Worm (Caenorhabditis elegans) whole organism, young adult: ENCODE results near the gene M176.4.

ENCODE experiments used
- B0019.2 ChIP-seq: fragments of 200-800 bp; sonication (Bioruptor generic); conservative IDR thresholded peaks from 2 replicates; pipeline ENCODE4 v1.3.6; 2022; ENCODE audit warnings: missing genetic modification reagents, missing genetic modification characterization, missing compliant biosample characterization
- B0261.1 ChIP-seq: sonication (generic microtip); optimal IDR thresholded peaks from 2 replicates; lab custom pipeline; 2016; ENCODE audit warnings: mild to moderate bottlenecking, missing genetic modification characterization, moderate library complexity, missing compliant biosample characterization
- C06A6.2 ChIP-seq: fragments of 200-800 bp; sonication (Bioruptor generic); conservative IDR thresholded peaks from 2 replicates; pipeline ENCODE4 v1.3.6; 2022; ENCODE audit warnings: missing genetic modification characterization, missing compliant biosample characterization
- F23B12.7 ChIP-seq: sonication (generic microtip); optimal IDR thresholded peaks from 2 replicates; lab custom pipeline; 2017; ENCODE audit warnings: missing genetic modification characterization, mild to moderate bottlenecking, missing compliant biosample characterization, antibody characterized with exemption, moderate library complexity; ENCODE audit not compliant: insufficient read depth
- F55B11.4 ChIP-seq: sonication (generic microtip); optimal IDR thresholded peaks from 2 replicates; lab custom pipeline; 2016; ENCODE audit warnings: missing compliant biosample characterization, missing genetic modification characterization, borderline replicate concordance; ENCODE audit not compliant: insufficient read depth
- F57A8.1 ChIP-seq: fragments of 200-800 bp; sonication (Bioruptor generic); optimal IDR thresholded peaks from 2 replicates; lab custom pipeline; 2018; ENCODE audit warnings: mild to moderate bottlenecking, missing genetic modification characterization, moderate library complexity, missing compliant biosample characterization
- K11D2.4 ChIP-seq: fragments of 200-800 bp; sonication (Bioruptor generic); IDR thresholded peaks from 2 replicates; pipeline ENCODE4 v1.3.6; 2022; ENCODE audit warnings: missing genetic modification reagents, missing genetic modification characterization, missing compliant biosample characterization
- Y67H2A.10 ChIP-seq: fragments of 200-800 bp; sonication (Bioruptor generic); conservative IDR thresholded peaks from 2 replicates; pipeline ENCODE4 v1.3.6; 2022; ENCODE audit warnings: missing genetic modification reagents, missing genetic modification characterization, missing compliant biosample characterization
- akir-1 ChIP-seq: fragments of 200-800 bp; sonication (Bioruptor generic); optimal IDR thresholded peaks from 2 replicates; lab custom pipeline; 2018; ENCODE audit warnings: mild to moderate bottlenecking, missing genetic modification characterization, moderate library complexity, missing compliant biosample characterization
- ccch-3 ChIP-seq: fragments of 200-800 bp; sonication (Bioruptor generic); optimal IDR thresholded peaks from 2 replicates; lab custom pipeline; 2018; ENCODE audit warnings: mild to moderate bottlenecking, missing genetic modification characterization, missing compliant biosample characterization
- ceh-79 ChIP-seq: sonication (generic microtip); optimal IDR thresholded peaks from 2 replicates; lab custom pipeline; 2017; ENCODE audit warnings: mild to moderate bottlenecking, missing genetic modification characterization, missing compliant biosample characterization
- die-1 ChIP-seq: sonication (generic microtip); optimal IDR thresholded peaks from 2 replicates; lab custom pipeline; 2016; ENCODE audit warnings: missing genotype, mild to moderate bottlenecking, missing genetic modification characterization, missing compliant biosample characterization
- dpff-1 ChIP-seq: sonication (generic microtip); optimal IDR thresholded peaks from 2 replicates; lab custom pipeline; 2017; ENCODE audit warnings: mild to moderate bottlenecking, missing genetic modification characterization, missing compliant biosample characterization
- dpl-1 ChIP-seq: fragments of 150-350 bp; optimal IDR thresholded peaks from 2 replicates; lab custom pipeline; 2014; ENCODE audit warnings: missing biosample characterization, missing genetic modification reagents, missing genetic modification characterization
- egl-18 ChIP-seq: fragments of 200-800 bp; sonication (Bioruptor generic); IDR thresholded peaks from 2 replicates; pipeline ENCODE4 v1.3.6; 2022; ENCODE audit warnings: missing genetic modification reagents, missing genetic modification characterization, missing compliant biosample characterization
- egrh-3 ChIP-seq: fragments of 200-800 bp; sonication (Bioruptor generic); IDR thresholded peaks from 2 replicates; pipeline ENCODE4 v1.3.6; 2022; ENCODE audit warnings: missing genetic modification reagents, missing genetic modification characterization, missing compliant biosample characterization
- ekl-4 ChIP-seq: fragments of 200-800 bp; sonication (Bioruptor generic); IDR thresholded peaks from 2 replicates; pipeline ENCODE4 v1.3.6; 2022; ENCODE audit warnings: missing genetic modification reagents, missing genetic modification characterization, missing compliant biosample characterization
- hmg-20 ChIP-seq: fragments of 200-800 bp; sonication (Bioruptor generic); IDR thresholded peaks from 2 replicates; pipeline ENCODE4 v1.3.6; 2022; ENCODE audit warnings: missing genetic modification reagents, missing genetic modification characterization, missing compliant biosample characterization
- hrde-1 ChIP-seq: sonication (generic microtip); optimal IDR thresholded peaks from 2 replicates; lab custom pipeline; 2016; ENCODE audit warnings: missing genetic modification characterization, mild to moderate bottlenecking, missing compliant biosample characterization, moderate library complexity, missing genotype, missing genetic modification reagents, borderline replicate concordance
- lin-26 ChIP-seq: fragments of 200-800 bp; sonication (Bioruptor generic); IDR thresholded peaks from 2 replicates; pipeline ENCODE4 v1.3.6; 2022; ENCODE audit warnings: missing genetic modification reagents, missing genetic modification characterization, missing compliant biosample characterization
- lin-40 ChIP-seq: sonication (generic microtip); optimal IDR thresholded peaks from 2 replicates; lab custom pipeline; 2016; ENCODE audit warnings: missing genetic modification characterization, mild to moderate bottlenecking, missing compliant biosample characterization, missing genotype, missing genetic modification reagents
- lin-54 ChIP-seq: fragments of 200-800 bp; sonication (Bioruptor generic); optimal IDR thresholded peaks from 2 replicates; lab custom pipeline; 2018; ENCODE audit warnings: mild to moderate bottlenecking, missing genetic modification characterization, missing compliant biosample characterization
- madf-3 ChIP-seq: fragments of 200-800 bp; sonication (Bioruptor generic); IDR thresholded peaks from 2 replicates; pipeline ENCODE4 v1.3.6; 2022; ENCODE audit warnings: missing genetic modification reagents, missing genetic modification characterization, missing compliant biosample characterization
- madf-8 ChIP-seq: fragments of 200-800 bp; sonication (Bioruptor generic); conservative IDR thresholded peaks from 2 replicates; pipeline ENCODE4 v1.3.6; 2022; ENCODE audit warnings: missing genetic modification reagents, missing genetic modification characterization, missing compliant biosample characterization
- mxl-1 ChIP-seq: sonication (generic microtip); optimal IDR thresholded peaks from 2 replicates; lab custom pipeline; 2016; ENCODE audit warnings: missing genetic modification characterization, missing compliant biosample characterization
- nfya-2 ChIP-seq: fragments of 200-800 bp; sonication (Bioruptor generic); IDR thresholded peaks from 2 replicates; pipeline ENCODE4 v1.3.6; 2022; ENCODE audit warnings: missing genetic modification reagents, missing genetic modification characterization, missing compliant biosample characterization
- nfyb-1 ChIP-seq: fragments of 200-800 bp; sonication (Bioruptor generic); IDR thresholded peaks from 2 replicates; pipeline ENCODE4 v1.3.6; 2022; ENCODE audit warnings: missing genetic modification reagents, missing genetic modification characterization, missing compliant biosample characterization
- nhr-120 ChIP-seq: fragments of 200-800 bp; sonication (Bioruptor generic); IDR thresholded peaks from 2 replicates; pipeline ENCODE4 v1.3.6; 2022; ENCODE audit warnings: missing genetic modification characterization, missing compliant biosample characterization
- nhr-80 ChIP-seq: sonication (generic microtip); optimal IDR thresholded peaks from 2 replicates; lab custom pipeline; 2016; ENCODE audit warnings: missing genetic modification characterization, missing compliant biosample characterization
- nhr-90 ChIP-seq: sonication (generic microtip); optimal IDR thresholded peaks from 2 replicates; lab custom pipeline; 2016; ENCODE audit warnings: missing genotype, mild to moderate bottlenecking, missing genetic modification characterization, missing compliant biosample characterization
- rcor-1 ChIP-seq: fragments of 200-800 bp; sonication (Bioruptor generic); IDR thresholded peaks from 2 replicates; pipeline ENCODE4 v1.3.6; 2022; ENCODE audit warnings: missing genetic modification reagents, missing genetic modification characterization, missing compliant biosample characterization
- rec-8 ChIP-seq, 2 experiments: sonication (generic microtip); optimal IDR thresholded peaks; 2 replicates each; lab custom pipeline; 2016; ENCODE audit warnings: mild to moderate bottlenecking in 2 of 2, missing genetic modification characterization in 2 of 2, missing genetic modification reagents in 2 of 2, missing genotype in 2 of 2, missing biosample characterization in 1 of 2, missing compliant biosample characterization in 1 of 2, moderate library complexity in 1 of 2
- sea-2 ChIP-seq: fragments of 200-800 bp; sonication (Bioruptor generic); IDR thresholded peaks from 2 replicates; pipeline ENCODE4 v1.3.6; 2022; ENCODE audit warnings: missing genetic modification characterization, missing compliant biosample characterization
- snpc-1.1 ChIP-seq: sonication (generic microtip); optimal IDR thresholded peaks from 2 replicates; lab custom pipeline; 2017; ENCODE audit warnings: missing genetic modification characterization, mild to moderate bottlenecking, missing compliant biosample characterization, antibody characterized with exemption, moderate library complexity, missing genotype, missing genetic modification reagents; ENCODE audit not compliant: insufficient read depth
- somi-1 ChIP-seq: fragments of 200-800 bp; sonication (Bioruptor generic); optimal IDR thresholded peaks from 2 replicates; lab custom pipeline; 2018; ENCODE audit warnings: mild to moderate bottlenecking, missing genetic modification characterization, missing compliant biosample characterization
- xnd-1 ChIP-seq: sonication (generic microtip); optimal IDR thresholded peaks from 2 replicates; lab custom pipeline; 2016; ENCODE audit warnings: missing genotype, missing genetic modification reagents, missing genetic modification characterization, missing compliant biosample characterization
- ztf-26 ChIP-seq: sonication (generic microtip); optimal IDR thresholded peaks from 2 replicates; lab custom pipeline; 2017; ENCODE audit warnings: missing genetic modification characterization, missing compliant biosample characterization

Gene M176.4

DNA sequence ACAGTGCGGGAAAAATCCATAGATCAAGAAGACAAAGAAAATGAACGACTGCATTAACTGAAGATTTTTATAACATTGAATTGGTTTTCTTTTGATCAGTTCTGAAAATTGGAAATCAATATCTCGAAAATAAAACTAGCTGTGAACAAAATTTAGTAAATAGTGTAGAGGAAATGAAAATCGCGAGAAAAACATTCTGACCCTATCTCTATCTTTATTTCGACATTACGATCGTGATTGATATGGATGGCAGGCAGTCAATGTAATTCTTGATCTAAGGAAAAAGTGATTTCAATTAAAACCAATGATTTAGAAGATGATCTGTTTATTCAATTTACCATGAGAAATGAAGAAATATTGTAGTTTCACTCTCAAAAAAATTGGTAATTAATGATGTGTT, 17.8 kb downstream of the M176.4 start, which contains the start of gene kin-16:
Gene kin-16, minus strand, starts transcription at position 101 of the 400 bp plus-strand sequence.
- TF ChIP-seq F55B11.4 (tag; lab: Kevin White, UChicago) (no peak), rcor-1 (GFP tag; lab: Robert Waterston, UW) (no peak), akir-1 (GFP tag; lab: Kevin White, UChicago) (no peak), xnd-1 (tag; lab: Kevin White, UChicago) (no peak), F23B12.7 (tag; lab: Kevin White, UChicago) (no peak), nhr-80 (tag; lab: Kevin White, UChicago) (no peak), madf-3 (GFP tag; lab: Robert Waterston, UW) (no peak), snpc-1.1 (tag; lab: Kevin White, UChicago) (no peak), die-1 (tag; lab: Kevin White, UChicago) (no peak), dpl-1 (GFP tag; lab: Kevin White, UChicago) (no peak), ztf-26 (tag; lab: Kevin White, UChicago) (no peak), lin-40 (tag; lab: Kevin White, UChicago) (no peak), rec-8 (tag; optimal IDR thresholded peaks at IDR 0.05; lab: Kevin White, UChicago) (no peak), B0261.1 (no peak), lin-26 (GFP tag; lab: Robert Waterston, UW) (no peak), ccch-3 (GFP tag; lab: Kevin White, UChicago) (no peak), ceh-79 (tag; lab: Kevin White, UChicago) (no peak), egrh-3 (GFP tag; lab: Robert Waterston, UW) (no peak)
- TF ChIP-seq, all 124 proteins: peak for 0

DNA sequence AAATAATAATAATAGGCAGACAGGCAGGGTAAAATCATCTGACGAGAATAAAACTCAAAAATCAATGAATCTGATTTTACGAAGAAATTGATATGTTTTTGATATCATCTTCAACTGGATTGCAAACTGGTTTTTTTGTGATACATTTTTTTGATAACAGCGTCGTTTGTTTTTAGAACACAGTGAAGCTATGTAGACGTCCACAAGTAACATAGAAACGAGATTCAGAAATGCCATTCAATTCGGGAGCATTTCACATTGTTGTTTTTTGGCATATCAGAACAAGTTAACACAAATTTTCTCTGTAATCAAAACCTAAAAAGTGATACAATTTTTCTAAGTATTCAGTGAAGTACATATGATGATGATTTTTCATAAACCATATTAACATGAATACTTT, 20.1 kb downstream of the M176.4 start, which contains the start of gene chil-13:
Gene chil-13, minus strand, starts transcription at position 101 of the 400 bp plus-strand sequence.
- TF ChIP-seq ztf-26 (tag; lab: Kevin White, UChicago) (no peak), B0261.1 (no peak), somi-1 (GFP tag; lab: Kevin White, UChicago) (no peak), F57A8.1 (GFP tag; lab: Kevin White, UChicago) (no peak), mxl-1 (tag; lab: Kevin White, UChicago) (no peak), egl-18 (GFP tag; lab: Robert Waterston, UW) (no peak), madf-8 (no peak), madf-3 (GFP tag; lab: Robert Waterston, UW) (no peak), C06A6.2 (no peak), sea-2 (no peak), nhr-90 (no peak), Y67H2A.10 (no peak), ekl-4 (no peak)

DNA sequence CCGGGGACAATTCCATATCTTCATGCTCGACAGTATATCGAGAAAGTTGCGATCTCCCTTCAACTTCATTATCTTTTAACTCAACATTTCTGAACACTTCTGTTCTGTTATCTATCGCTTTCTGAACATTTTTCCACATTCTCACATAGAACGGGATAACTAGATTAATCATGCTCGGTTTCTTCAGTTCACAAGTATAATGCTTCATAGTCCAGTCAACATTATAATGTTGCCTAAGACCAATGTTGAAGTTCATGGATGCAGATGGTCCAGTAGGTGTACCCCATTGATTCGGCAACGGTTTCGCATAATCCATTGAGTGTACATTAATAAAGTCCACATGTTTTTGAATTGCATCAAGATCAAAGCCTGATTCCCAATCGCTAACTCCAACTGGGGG, 20.7 kb downstream of the M176.4 start:
- TF ChIP-seq nfya-2 (no peak), B0019.2 (no peak), nhr-120 (GFP tag; lab: Robert Waterston, UW) (no peak), nfyb-1 (GFP tag; lab: Robert Waterston, UW) (no peak), hmg-20 (GFP tag; lab: Robert Waterston, UW) (no peak), K11D2.4 (GFP tag; lab: Robert Waterston, UW) (no peak), B0261.1 (no peak), lin-54 (GFP tag; lab: Kevin White, UChicago) (no peak), hrde-1 (tag; lab: Kevin White, UChicago) (no peak), dpff-1 (tag; lab: Kevin White, UChicago) (no peak)
- TF ChIP-seq, all 124 proteins: peak for 0
